Fruit fly (Drosophila melanogaster) whole organism, wandering third instar larva: ENCODE measurements around the gene Hyls1.

Experiments
- Abd-B ChIP-seq: fragments of >200 bp; optimal IDR thresholded peaks from 2 replicates; lab custom pipeline; 2017; ENCODE audit warnings: missing biosample characterization, missing genetic modification characterization
- CG32264 ChIP-seq: fragments of 200-800 bp; sonication (Bioruptor generic); optimal IDR thresholded peaks from 2 replicates; lab custom pipeline; 2016; ENCODE audit warnings: missing biosample characterization, missing genetic modification characterization
- CG9705 ChIP-seq: fragments of 200-800 bp; sonication (Bioruptor generic); optimal IDR thresholded peaks from 2 replicates; lab custom pipeline; 2018; ENCODE audit warnings: missing biosample characterization, mild to moderate bottlenecking, missing genetic modification characterization
- CrebA ChIP-seq: fragments of 200-800 bp; sonication (Bioruptor generic); optimal IDR thresholded peaks from 2 replicates; lab custom pipeline; 2016; ENCODE audit warnings: missing biosample characterization, mild to moderate bottlenecking, missing genetic modification characterization, borderline replicate concordance
- Dfd ChIP-seq: fragments of >200 bp; optimal IDR thresholded peaks from 2 replicates; lab custom pipeline; 2017; ENCODE audit warnings: missing biosample characterization, missing genetic modification characterization
- Dif ChIP-seq: fragments of 200-275, 200-300 bp; sonication (Bioruptor generic); optimal IDR thresholded peaks from 2 replicates; lab custom pipeline; 2018; ENCODE audit warnings: missing biosample characterization, missing genetic modification characterization; ENCODE audit not compliant: partially characterized antibody
- GATAd ChIP-seq: sonication (Bioruptor generic); optimal IDR thresholded peaks from 2 replicates; lab custom pipeline; 2016; ENCODE audit warnings: missing biosample characterization, missing genetic modification characterization
- HLH106 ChIP-seq: fragments of 200-800 bp; optimal IDR thresholded peaks from 3 replicates; lab custom pipeline; 2019; ENCODE audit warnings: missing biosample characterization, mild to moderate bottlenecking, missing genetic modification characterization, moderate library complexity
- Hnf4 ChIP-seq: fragments of 200-800 bp; sonication (Bioruptor generic); optimal IDR thresholded peaks from 2 replicates; lab custom pipeline; 2016; ENCODE audit warnings: missing biosample characterization, mild to moderate bottlenecking, missing genetic modification characterization
- Hr78 ChIP-seq: fragments of >200 bp; optimal IDR thresholded peaks from 2 replicates; lab custom pipeline; 2017; ENCODE audit warnings: missing biosample characterization, missing genetic modification characterization
- Hr83 ChIP-seq: fragments of 200-300 bp; sonication (Bioruptor generic); optimal IDR thresholded peaks from 2 replicates; lab custom pipeline; 2016; ENCODE audit warnings: missing biosample characterization, mild to moderate bottlenecking, missing genetic modification characterization, moderate library complexity; ENCODE audit not compliant: poor library complexity, severe bottlenecking
- Jra ChIP-seq: sonication (Bioruptor generic); optimal IDR thresholded peaks from 2 replicates; lab custom pipeline; 2016; ENCODE audit warnings: missing biosample characterization, missing genetic modification characterization
- Mio ChIP-seq: sonication (Bioruptor generic); optimal IDR thresholded peaks from 2 replicates; lab custom pipeline; 2016; ENCODE audit warnings: missing biosample characterization, missing genetic modification characterization
- Myc ChIP-seq: fragments of >200 bp; optimal IDR thresholded peaks from 2 replicates; lab custom pipeline; 2017
- N ChIP-seq: fragments of >200 bp; optimal IDR thresholded peaks from 2 replicates; lab custom pipeline; 2018; ENCODE audit warnings: missing biosample characterization, missing external identifiers, missing genetic modification characterization
- OdsH ChIP-seq: fragments of 200-800 bp; sonication (Bioruptor generic); optimal IDR thresholded peaks from 2 replicates; lab custom pipeline; 2016; ENCODE audit warnings: missing biosample characterization, mild to moderate bottlenecking, missing genetic modification characterization
- Rel ChIP-seq, 2 experiments: fragments of 200-800 bp; sonication (Bioruptor generic) in 1 of 2; optimal IDR thresholded peaks; 2 replicates in 1 of 2; 3 replicates in 1 of 2; lab custom pipeline; 2016 to 2019; ENCODE audit warnings: mild to moderate bottlenecking in 2 of 2, missing biosample characterization in 2 of 2, missing genetic modification characterization in 2 of 2, moderate library complexity in 1 of 2
- Sp1 ChIP-seq: fragments of 200-800 bp; sonication (Bioruptor generic); optimal IDR thresholded peaks from 3 replicates; lab custom pipeline; 2019; ENCODE audit warnings: missing biosample characterization, mild to moderate bottlenecking, missing genetic modification characterization, moderate library complexity
- Vsx2 ChIP-seq: fragments of 200-300, 225-300 bp; sonication (Bioruptor generic); optimal IDR thresholded peaks from 2 replicates; lab custom pipeline; 2018; ENCODE audit warnings: missing biosample characterization, missing genetic modification characterization; ENCODE audit not compliant: partially characterized antibody
- br ChIP-seq: fragments of 200-800 bp; sonication (Bioruptor generic); optimal IDR thresholded peaks from 2 replicates; lab custom pipeline; 2016; ENCODE audit warnings: missing biosample characterization, missing genetic modification characterization
- brk ChIP-seq: fragments of 200-800 bp; sonication (Bioruptor generic); optimal IDR thresholded peaks from 2 replicates; lab custom pipeline; 2016; ENCODE audit warnings: missing biosample characterization, mild to moderate bottlenecking, missing genetic modification characterization
- dl ChIP-seq, 2 experiments: fragments of 175-275, 200-275 bp in 1 of 2; fragments of 200-275 bp in 1 of 2; sonication (Bioruptor generic); optimal IDR thresholded peaks; lab custom pipeline; 2018; ENCODE audit warnings: mild to moderate bottlenecking in 2 of 2, missing biosample characterization in 2 of 2, missing genetic modification characterization in 2 of 2, moderate library complexity in 2 of 2; ENCODE audit not compliant: partially characterized antibody in 2 of 2, insufficient read depth in 1 of 2
- dmrt93B ChIP-seq: fragments of 200-800 bp; sonication (Bioruptor generic); optimal IDR thresholded peaks from 2 replicates; lab custom pipeline; 2018; ENCODE audit warnings: missing biosample characterization, mild to moderate bottlenecking, missing genetic modification characterization
- dsf ChIP-seq: sonication (Bioruptor generic); optimal IDR thresholded peaks from 2 replicates; lab custom pipeline; 2016; ENCODE audit warnings: missing biosample characterization, missing genetic modification characterization, borderline replicate concordance
- ey ChIP-seq: fragments of 200-800 bp; sonication (Bioruptor generic); optimal IDR thresholded peaks from 2 replicates; lab custom pipeline; 2016; ENCODE audit warnings: missing biosample characterization, missing genetic modification characterization
- foxo ChIP-seq, 2 experiments: fragments of 200-800 bp; sonication (Bioruptor generic); optimal IDR thresholded peaks; 2 replicates in 1 of 2; 3 replicates in 1 of 2; lab custom pipeline; 2016 to 2017; ENCODE audit warnings: missing biosample characterization in 2 of 2, missing genetic modification characterization in 2 of 2
- fru ChIP-seq: fragments of 200-800 bp; sonication (Bioruptor generic); optimal IDR thresholded peaks from 3 replicates; lab custom pipeline; 2016; ENCODE audit warnings: missing biosample characterization, mild to moderate bottlenecking, missing genetic modification characterization
- h ChIP-seq: fragments of 200-800 bp; sonication (Bioruptor generic); optimal IDR thresholded peaks from 3 replicates; lab custom pipeline; 2016; ENCODE audit warnings: missing biosample characterization, mild to moderate bottlenecking, missing genetic modification characterization
- jim ChIP-seq: fragments of 175-275, 200-325 bp; sonication (Bioruptor generic); optimal IDR thresholded peaks from 2 replicates; lab custom pipeline; 2016; ENCODE audit warnings: missing biosample characterization, mild to moderate bottlenecking, missing genetic modification characterization
- lola ChIP-seq: fragments of >200 bp; optimal IDR thresholded peaks from 2 replicates; lab custom pipeline; 2017; ENCODE audit warnings: missing biosample characterization, missing genetic modification characterization
- pan ChIP-seq: fragments of >200 bp; optimal IDR thresholded peaks from 2 replicates; lab custom pipeline; 2017
- psq ChIP-seq: fragments of 200-800 bp; sonication (Bioruptor generic); optimal IDR thresholded peaks from 3 replicates; lab custom pipeline; 2017; ENCODE audit warnings: missing biosample characterization, mild to moderate bottlenecking, missing genetic modification characterization, moderate library complexity
- rgr ChIP-seq: fragments of 200-800 bp; sonication (Bioruptor generic); optimal IDR thresholded peaks from 3 replicates; lab custom pipeline; 2016; ENCODE audit warnings: missing biosample characterization, mild to moderate bottlenecking, missing genetic modification characterization
- sage ChIP-seq: fragments of 200-800 bp; sonication (Bioruptor generic); optimal IDR thresholded peaks from 2 replicates; lab custom pipeline; 2016; ENCODE audit warnings: missing biosample characterization, mild to moderate bottlenecking, missing genetic modification characterization
- sv ChIP-seq: fragments of 200-800 bp; sonication (Bioruptor generic); optimal IDR thresholded peaks from 3 replicates; lab custom pipeline; 2016; ENCODE audit warnings: missing biosample characterization, missing genetic modification characterization
- tai ChIP-seq: sonication (Bioruptor generic); optimal IDR thresholded peaks from 2 replicates; lab custom pipeline; 2016; ENCODE audit warnings: missing biosample characterization, missing genetic modification characterization
- usp ChIP-seq: fragments of >200 bp; optimal IDR thresholded peaks from 2 replicates; lab custom pipeline; 2017; ENCODE audit warnings: missing biosample characterization, missing genetic modification characterization
- woc ChIP-seq: sonication (Bioruptor generic); optimal IDR thresholded peaks from 2 replicates; lab custom pipeline; 2016; ENCODE audit warnings: missing biosample characterization, mild to moderate bottlenecking, missing genetic modification characterization

Hyls1 gene

DNA sequence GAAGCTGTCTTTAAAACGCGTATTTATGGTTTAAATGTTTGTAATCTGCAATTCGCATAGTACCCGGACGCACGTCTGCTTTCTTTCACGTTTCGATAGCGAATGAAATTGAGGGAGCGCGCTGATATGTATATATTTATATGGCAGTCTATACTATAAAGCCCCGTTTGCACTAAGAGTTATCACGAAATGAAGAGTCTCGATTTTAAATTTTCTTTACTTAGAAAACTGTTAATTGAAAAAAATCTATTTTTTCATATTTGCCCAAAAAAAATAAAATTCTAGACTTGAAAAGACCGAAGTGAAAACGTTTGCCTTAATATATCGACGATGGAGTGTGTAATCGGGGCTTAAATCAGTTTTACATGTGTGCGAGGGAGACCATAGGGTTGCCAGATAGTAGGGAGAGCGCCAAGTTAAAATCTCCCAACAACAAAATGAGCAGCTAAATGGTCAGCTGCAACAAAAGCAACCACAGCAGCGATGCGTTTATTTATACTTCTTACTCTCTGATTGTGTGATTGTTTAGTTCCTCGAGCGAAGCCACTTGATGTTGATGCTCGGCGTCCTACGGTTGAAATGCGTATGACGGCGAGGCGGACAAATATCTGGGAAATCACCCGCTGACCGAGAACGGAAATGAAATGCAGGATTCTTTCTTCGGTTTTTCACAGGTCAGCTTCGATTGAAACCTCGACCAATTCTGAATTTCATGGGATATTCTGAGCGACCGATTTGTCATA is 26.7 kb downstream of the Hyls1 start, which contains the start of gene cact:
Gene cact, minus strand, starts transcription at position 693 of the 743 bp plus-strand sequence.
- TF ChIP-seq CG9705 (GFP tag; lab: Kevin White, UChicago) (peak; percentile 69), dsf (GFP tag; lab: Kevin White, UChicago) (peak; percentile 74), Dif (GFP tag; lab: Kevin White, UChicago) (peak; percentile 70), tai (peak; percentile 90), rgr (GFP tag; lab: Kevin White, UChicago) (peak; percentile 96), Dfd (no peak), OdsH (peak; percentile 94), foxo (GFP tag; optimal IDR thresholded peaks at IDR 0.05; lab: Kevin White, UChicago) (peak; percentile 79 to 96), pan (lab: Kevin White, UChicago) (no peak), sv (peak; percentile 90), HLH106 (tag; lab: Kevin White, UChicago) (peak; percentile 91), Mio (GFP tag; lab: Kevin White, UChicago) (peak; percentile 74), Myc (lab: Kevin White, UChicago) (no peak), CrebA (GFP tag; lab: Kevin White, UChicago) (no peak), GATAd (peak; percentile 62), h (peak; percentile 97), brk (GFP tag; lab: Kevin White, UChicago) (peak; percentile 94), N (peak; percentile 24), Hnf4 (peak; percentile 94), CG32264 (peak; percentile 76), Hr78 (GFP tag; lab: Kevin White, UChicago) (no peak), Hr83 (GFP tag; lab: Kevin White, UChicago) (peak; percentile 66), dmrt93B (peak; percentile 82), br (peak; percentile 91), fru (peak; percentile 96), Jra (peak; percentile 84), jim (GFP tag; lab: Kevin White, UChicago) (no peak), Abd-B (GFP tag; lab: Kevin White, UChicago) (no peak), lola (GFP tag; lab: Kevin White, UChicago) (no peak), ey (GFP tag; lab: Kevin White, UChicago) (peak; percentile 96), sage (peak; percentile 92), psq (GFP tag; lab: Kevin White, UChicago) (peak; percentile 88), usp (GFP tag; lab: Kevin White, UChicago) (no peak), Vsx2 (GFP tag; lab: Kevin White, UChicago) (no peak), woc (peak; percentile 98), Rel (GFP tag; optimal IDR thresholded peaks at IDR 0.05; lab: Kevin White, UChicago) (peak; percentile 63), Rel (tag; optimal IDR thresholded peaks at IDR 0.05; lab: Kevin White, UChicago) (peak; percentile 97), Sp1 (GFP tag; lab: Kevin White, UChicago) (peak; percentile 89), dl (GFP tag; optimal IDR thresholded peaks at IDR 0.05; lab: Kevin White, UChicago; ENCODE audit: insufficient read depth in 1 of 2, partially characterized antibody in 2 of 2) (peak in 1 of 2 experiments; percentile 78)

DNA sequence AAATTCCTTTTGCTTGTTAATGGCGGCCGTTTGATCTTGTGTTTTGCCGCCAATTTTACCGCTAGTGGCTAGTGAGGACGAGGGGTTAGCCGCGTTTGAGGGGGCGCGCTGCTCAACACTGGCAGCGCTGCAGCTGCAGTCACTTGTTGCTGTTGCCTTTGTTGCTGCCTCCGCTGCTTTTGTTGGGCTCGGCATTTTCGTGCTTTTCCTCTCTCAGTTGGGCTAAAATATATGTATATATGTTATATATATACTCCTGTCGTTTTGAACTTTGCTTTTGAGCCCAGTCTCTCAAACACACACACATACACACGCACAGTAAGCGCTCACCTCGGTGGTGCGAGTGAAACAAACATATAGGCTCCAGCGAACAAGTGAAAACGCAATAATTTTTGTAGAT is 27.6 kb downstream of the Hyls1 start:
- peak; percentile 74 for TF ChIP-seq sage
- peak; percentile 28 for TF ChIP-seq rgr (GFP tag; lab: Kevin White, UChicago)
- TF ChIP-seq Mio (GFP tag; lab: Kevin White, UChicago), result no peak
- TF ChIP-seq HLH106 (tag; lab: Kevin White, UChicago), result no peak
- no peak for TF ChIP-seq sv
- no peak for TF ChIP-seq Rel (GFP tag; optimal IDR thresholded peaks at IDR 0.05; lab: Kevin White, UChicago)
- peak; percentile 60 for TF ChIP-seq Rel (tag; optimal IDR thresholded peaks at IDR 0.05; lab: Kevin White, UChicago)
- TF ChIP-seq Hnf4, result peak; percentile 20
- TF ChIP-seq brk (GFP tag; lab: Kevin White, UChicago), result peak; percentile 7
